Fruit fly (Drosophila melanogaster) Kc167 (cell line): ENCODE results near the gene Mocs1.

Source experiments
- Sin3A ChIP-seq: fragments of >200 bp; optimal IDR thresholded peaks from 2 replicates; lab custom pipeline; 2018; ENCODE audit warnings: missing external identifiers
- h ChIP-seq: fragments of >200 bp; optimal IDR thresholded peaks from 3 replicates; lab custom pipeline; 2018; ENCODE audit warnings: missing external identifiers
- insv ChIP-seq: fragments of >200 bp; optimal IDR thresholded peaks from 3 replicates; lab custom pipeline; 2018; ENCODE audit warnings: missing external identifiers
- psq ChIP-seq: fragments of >200 bp; optimal IDR thresholded peaks from 2 replicates; lab custom pipeline; 2017; ENCODE audit warnings: missing external identifiers
- ttk ChIP-seq: sonication (Bioruptor generic); optimal IDR thresholded peaks from 2 replicates; lab custom pipeline; 2017; ENCODE audit warnings: missing external identifiers

dm6 chr3L:11064689-11065088, 5.6 kb upstream of the Mocs1 start, which contains the start of the genes CG32075, CG45101 and SuUR:
- TF ChIP-seq Sin3A (no peak), h (lab: Kevin White, UChicago) (no peak), psq (lab: Kevin White, UChicago) (no peak), insv (lab: Kevin White, UChicago) (no peak), ttk (no peak)
